Worm (Caenorhabditis elegans) whole organism, mixed stage, embryonic: ENCODE results near the gene C08B6.6.

ENCODE experiments used
- elt-1 ChIP-seq: sonication (generic microtip); optimal IDR thresholded peaks from 2 replicates; lab custom pipeline; 2017; ENCODE audit warnings: missing genetic modification characterization, mild to moderate bottlenecking, missing compliant biosample characterization, antibody characterized with exemption, moderate library complexity, borderline replicate concordance; ENCODE audit not compliant: insufficient read depth
- lin-13 ChIP-seq: fragments of 150-350 bp; optimal IDR thresholded peaks from 2 replicates; lab custom pipeline; 2014; ENCODE audit warnings: missing biosample characterization, missing genetic modification characterization
- unc-62 ChIP-seq: fragments of 150-350 bp; optimal IDR thresholded peaks from 2 replicates; lab custom pipeline; 2014; ENCODE audit warnings: missing biosample characterization, missing genetic modification reagents, missing genetic modification characterization

- TF ChIP-seq unc-62: no peak
- TF ChIP-seq elt-1 (tag; lab: Kevin White, UChicago): no peak
- TF ChIP-seq lin-13: no peak
These were observed 26.5 kb upstream of the C08B6.6 start for ce11 chrV:10096932-10097331.
